Fruit fly (Drosophila melanogaster) whole organism, adult: ENCODE results near the gene Cpr72Ec.

Source experiments
- CG11617 ChIP-seq: fragments of 200-800 bp; sonication (Bioruptor generic); optimal IDR thresholded peaks from 2 replicates; lab custom pipeline; 2017; ENCODE audit warnings: mild to moderate bottlenecking, missing biosample characterization, missing genetic modification reagents, missing genetic modification characterization
- CG12768 ChIP-seq: fragments of 200-800 bp; sonication (Bioruptor generic); optimal IDR thresholded peaks from 2 replicates; lab custom pipeline; 2017; ENCODE audit warnings: missing biosample characterization, missing genetic modification characterization, mild to moderate bottlenecking, moderate library complexity, missing genetic modification reagents
- CG1620 ChIP-seq: fragments of 200-800 bp; sonication (Bioruptor generic); optimal IDR thresholded peaks from 2 replicates; lab custom pipeline; 2016; ENCODE audit warnings: missing biosample characterization, missing genetic modification characterization
- CG33017 ChIP-seq: fragments of 200-800 bp; sonication (Bioruptor generic); optimal IDR thresholded peaks from 2 replicates; lab custom pipeline; 2018; ENCODE audit warnings: missing biosample characterization, mild to moderate bottlenecking, missing genetic modification characterization, moderate library complexity
- CG5204 ChIP-seq: fragments of 200-800 bp; sonication (Bioruptor generic); optimal IDR thresholded peaks from 2 replicates; lab custom pipeline; 2016; ENCODE audit warnings: missing biosample characterization, missing genetic modification characterization
- CG7045 ChIP-seq: fragments of 200-800 bp; sonication (Bioruptor generic); optimal IDR thresholded peaks from 2 replicates; lab custom pipeline; 2017; ENCODE audit warnings: missing biosample characterization, mild to moderate bottlenecking, missing genetic modification characterization
- CG7101 ChIP-seq: fragments of 200-800 bp; sonication (Bioruptor generic); optimal IDR thresholded peaks from 2 replicates; lab custom pipeline; 2018; ENCODE audit warnings: missing biosample characterization, mild to moderate bottlenecking, missing genetic modification characterization, moderate library complexity
- Clk ChIP-seq: fragments of 200-800 bp; sonication (Bioruptor generic); optimal IDR thresholded peaks from 2 replicates; lab custom pipeline; 2017; ENCODE audit warnings: missing biosample characterization, missing genetic modification characterization
- Crg-1 ChIP-seq: fragments of 200-800 bp; sonication (Bioruptor generic); optimal IDR thresholded peaks from 2 replicates; lab custom pipeline; 2016; ENCODE audit warnings: missing biosample characterization, missing genetic modification characterization
- Hr96 ChIP-seq: fragments of 200-800 bp; sonication (Bioruptor generic); optimal IDR thresholded peaks from 2 replicates; lab custom pipeline; 2016; ENCODE audit warnings: missing biosample characterization, missing genetic modification characterization
- Mnt ChIP-seq: fragments of 200-800 bp; sonication (Bioruptor generic); optimal IDR thresholded peaks from 2 replicates; lab custom pipeline; 2016; ENCODE audit warnings: missing biosample characterization, mild to moderate bottlenecking, missing genetic modification characterization
- bab1 ChIP-seq: fragments of 200-800 bp; sonication (Bioruptor generic); optimal IDR thresholded peaks from 3 replicates; lab custom pipeline; 2019; ENCODE audit warnings: missing biosample characterization, mild to moderate bottlenecking, missing genetic modification characterization, moderate library complexity
- cic ChIP-seq: fragments of 200-800 bp; sonication (Bioruptor generic); optimal IDR thresholded peaks from 2 replicates; lab custom pipeline; 2017; ENCODE audit warnings: missing biosample characterization, mild to moderate bottlenecking, missing genetic modification characterization, moderate library complexity
- cnc ChIP-seq, 2 experiments: fragments of >200 bp; optimal IDR thresholded peaks; 2 replicates each; lab custom pipeline; 2017
- kay ChIP-seq: fragments of 200-800 bp; sonication (Bioruptor generic); peaks from one replicate; lab custom pipeline; 2016; ENCODE audit warnings: missing biosample characterization, missing genetic modification characterization, borderline replicate concordance
- ovo ChIP-seq: fragments of 200-800 bp; sonication (Bioruptor generic); optimal IDR thresholded peaks from 2 replicates; lab custom pipeline; 2016; ENCODE audit warnings: missing biosample characterization, missing genetic modification characterization
- pad ChIP-seq: fragments of 200-800 bp; sonication (Bioruptor generic); optimal IDR thresholded peaks from 3 replicates; lab custom pipeline; 2017; ENCODE audit warnings: missing biosample characterization, missing genetic modification characterization, mild to moderate bottlenecking, moderate library complexity, missing genetic modification reagents
- tj ChIP-seq: fragments of 200-800 bp; sonication (Bioruptor generic); optimal IDR thresholded peaks from 3 replicates; lab custom pipeline; 2017; ENCODE audit warnings: missing biosample characterization, mild to moderate bottlenecking, missing genetic modification characterization, moderate library complexity
- toe ChIP-seq: fragments of 200-800 bp; sonication (Bioruptor generic); optimal IDR thresholded peaks from 2 replicates; lab custom pipeline; 2016; ENCODE audit warnings: missing biosample characterization, missing genetic modification characterization

Gene Cpr72Ec

dm6 chr3L:16377768-16378764, 10.9 kb upstream of the Cpr72Ec start, which contains the start of gene roq:
TSS of gene roq (minus strand) at chr3L:16378566.
- TF ChIP-seq Mnt (GFP tag; lab: Kevin White, UChicago) (peak; percentile 54), bab1 (GFP tag; lab: Kevin White, UChicago) (peak; percentile 63), CG5204 (GFP tag; lab: Kevin White, UChicago) (no peak), tj (peak; percentile 11), CG1620 (GFP tag; lab: Kevin White, UChicago) (peak; percentile 33), CG7045 (GFP tag; lab: Kevin White, UChicago) (no peak), kay (peak; percentile 82), cic (peak; percentile 23), CG7101 (peak; percentile 24), Clk (GFP tag; lab: Kevin White, UChicago) (no peak), cnc (optimal IDR thresholded peaks at IDR 0.05; lab: Kevin White, UChicago) (no peak), CG12768 (no peak), ovo (GFP tag; lab: Kevin White, UChicago) (no peak)

dm6 chr3L:16369526-16369925, 2.4 kb upstream of the Cpr72Ec start, which contains the start of gene CG18814:
TSS of gene CG18814 (plus strand) at chr3L:16369826.
- TF ChIP-seq CG11617 = no peak

dm6 chr3L:16368199-16368598, 1.1 kb upstream of the Cpr72Ec start, which contains the start of gene CG4842:
TSS of gene CG4842 (plus strand) at chr3L:16368389.
- TF ChIP-seq Crg-1 (GFP tag; lab: Kevin White, UChicago) = no peak
- no peak for TF ChIP-seq CG1620 (GFP tag; lab: Kevin White, UChicago)
- no peak for TF ChIP-seq toe (GFP tag; lab: Kevin White, UChicago)
- TF ChIP-seq Hr96 = no peak
- TF ChIP-seq CG33017 (tag; lab: Kevin White, UChicago) = no peak
- TF ChIP-seq kay = no peak
- TF ChIP-seq Mnt (GFP tag; lab: Kevin White, UChicago) = no peak
- TF ChIP-seq CG12768 = no peak
- TF ChIP-seq tj = no peak
- TF ChIP-seq CG5204 (GFP tag; lab: Kevin White, UChicago) = no peak
- TF ChIP-seq pad (GFP tag; lab: Kevin White, UChicago) = no peak

dm6 chr3L:16364599-16364998, 2.5 kb downstream of the Cpr72Ec start, which contains the start of gene Cpr72Eb:
TSS of gene Cpr72Eb (plus strand) at chr3L:16364899.
- TF ChIP-seq Clk (GFP tag; lab: Kevin White, UChicago) = no peak
- no peak for TF ChIP-seq CG7101
- no peak for TF ChIP-seq Crg-1 (GFP tag; lab: Kevin White, UChicago)
- no peak for TF ChIP-seq Hr96
- no peak for TF ChIP-seq tj
- TF ChIP-seq CG11617 = no peak
- no peak for TF ChIP-seq bab1 (GFP tag; lab: Kevin White, UChicago)
- TF ChIP-seq CG12768 = no peak
- no peak for TF ChIP-seq cnc (optimal IDR thresholded peaks at IDR 0.05; lab: Kevin White, UChicago)
- no peak for TF ChIP-seq pad (GFP tag; lab: Kevin White, UChicago)
- TF ChIP-seq Mnt (GFP tag; lab: Kevin White, UChicago) = no peak

- TF ChIP-seq toe (GFP tag; lab: Kevin White, UChicago) (no peak), Crg-1 (GFP tag; lab: Kevin White, UChicago) (no peak), bab1 (GFP tag; lab: Kevin White, UChicago) (no peak), CG1620 (GFP tag; lab: Kevin White, UChicago) (no peak), ovo (GFP tag; lab: Kevin White, UChicago) (no peak), Mnt (GFP tag; lab: Kevin White, UChicago) (no peak), CG7101 (no peak)
Measured at dm6 chr3L:16364182-16364581, 3.0 kb downstream of the Cpr72Ec start.

- TF ChIP-seq kay = no peak
- no peak for TF ChIP-seq Crg-1 (GFP tag; lab: Kevin White, UChicago)
- no peak for TF ChIP-seq CG12768
- TF ChIP-seq CG11617 = no peak
- TF ChIP-seq ovo (GFP tag; lab: Kevin White, UChicago) = no peak
- TF ChIP-seq CG33017 (tag; lab: Kevin White, UChicago) = no peak
- TF ChIP-seq pad (GFP tag; lab: Kevin White, UChicago) = no peak
- no peak for TF ChIP-seq CG7045 (GFP tag; lab: Kevin White, UChicago)
- TF ChIP-seq tj = no peak
Measured at dm6 chr3L:16362119-16362653, 5.0 kb downstream of the Cpr72Ec start, which contains the start of gene Cpr72Ea. TSS of gene Cpr72Ea (plus strand) at chr3L:16362603.

- TF ChIP-seq pad (GFP tag; lab: Kevin White, UChicago) (no peak), CG12768 (no peak), cic (no peak), toe (GFP tag; lab: Kevin White, UChicago) (no peak), CG7045 (GFP tag; lab: Kevin White, UChicago) (no peak), Hr96 (no peak), CG5204 (GFP tag; lab: Kevin White, UChicago) (no peak)
Measured at dm6 chr3L:16361200-16361815, 5.8 kb downstream of the Cpr72Ec start.
